Fruit fly (Drosophila melanogaster): ENCODE measurements around the gene Shaw.

DNA sequence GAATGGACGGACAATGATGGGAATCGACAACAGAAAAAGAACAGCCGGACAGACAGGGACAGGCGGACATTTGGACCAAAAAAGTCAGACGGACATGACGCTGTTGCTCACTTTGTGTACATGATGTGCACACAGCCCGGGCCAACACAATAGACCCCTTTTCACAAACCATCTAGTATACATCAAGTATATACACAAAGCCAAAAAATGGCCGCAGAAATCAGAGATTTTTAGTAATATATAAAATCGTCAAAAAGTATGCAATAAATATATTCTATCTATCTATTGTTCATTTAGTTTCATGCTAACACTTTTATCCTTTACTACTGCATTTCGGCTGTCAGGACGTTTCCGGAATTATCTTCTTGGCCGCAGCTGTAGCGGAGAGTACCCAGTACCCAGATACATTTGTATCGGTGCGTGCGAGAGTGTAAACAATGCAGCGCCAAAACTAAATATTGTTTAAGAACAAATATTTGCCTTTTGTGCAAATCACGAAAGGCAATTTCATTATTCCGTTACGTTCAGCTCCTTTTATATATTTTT, 1.5 kb downstream of the Shaw start:
- TF ChIP-seq cic (GFP tag; optimal IDR thresholded peaks at IDR 0.05): no peak
- no peak for TF ChIP-seq tj (GFP tag; optimal IDR thresholded peaks at IDR 0.05)
